Worm (Caenorhabditis elegans) whole organism, L2 larva: Measurements from ENCODE around the gene R08C7.4.

Source experiments
- elt-1 ChIP-seq: fragments of 150-350 bp; optimal IDR thresholded peaks from 2 replicates; lab custom pipeline; 2014; ENCODE audit warnings: missing biosample characterization, missing genetic modification characterization
- lin-11 ChIP-seq: fragments of 150-350 bp; sonication (generic microtip); optimal IDR thresholded peaks from 2 replicates; lab custom pipeline; 2014; ENCODE audit warnings: missing biosample characterization, missing genetic modification characterization, inconsistent platforms, mixed read lengths
- lsy-2 ChIP-seq, 2 experiments: fragments of 150-350 bp in 1 of 2; sonication (generic microtip) in 1 of 2; optimal IDR thresholded peaks; 2 replicates each; lab custom pipeline; 2014 to 2017; ENCODE audit warnings: missing biosample characterization in 2 of 2, missing genetic modification characterization in 2 of 2

ce11 chrIV:4390438-4390894 is 44.4 kb upstream of the R08C7.4 start, which contains the start of the genes rpl-7A and set-21:
- TF ChIP-seq lin-11 (tag; lab: Kevin White, UChicago) (peak; percentile 83), elt-1 (tag; lab: Kevin White, UChicago) (no peak), lsy-2 (tag; optimal IDR thresholded peaks at IDR 0.05; lab: Kevin White, UChicago) (peak; percentile 91 to 97)
